Fruit fly (Drosophila melanogaster): ENCODE results near the gene Sk2.
A peak's percentile ranks its signal among the peaks of the same experiment; 100 is the strongest.

Sk2 gene

dm6 chr3L:3095590-3095989 lies 48.7 kb downstream of the Sk2 start:
- TF ChIP-seq CG33017 (tag; optimal IDR thresholded peaks at IDR 0.05): no peak
- TF ChIP-seq tj (GFP tag; optimal IDR thresholded peaks at IDR 0.05): no peak
- no peak for TF ChIP-seq CG1620 (GFP tag; optimal IDR thresholded peaks at IDR 0.05)
- TF ChIP-seq CG12768 (GFP tag; optimal IDR thresholded peaks at IDR 0.05): no peak
- TF ChIP-seq ovo (GFP tag; optimal IDR thresholded peaks at IDR 0.05): no peak
- no peak for TF ChIP-seq kay (GFP tag; ENCODE audit: borderline replicate concordance)
- no peak for TF ChIP-seq cic (GFP tag; optimal IDR thresholded peaks at IDR 0.05)
- no peak for TF ChIP-seq cnc (optimal IDR thresholded peaks at IDR 0.05)
- no peak for TF ChIP-seq CG5204 (GFP tag; optimal IDR thresholded peaks at IDR 0.05)
- no peak for TF ChIP-seq CG7101 (tag; optimal IDR thresholded peaks at IDR 0.05)
- no peak for TF ChIP-seq CG11617 (GFP tag; optimal IDR thresholded peaks at IDR 0.05)
- TF ChIP-seq pad (GFP tag; optimal IDR thresholded peaks at IDR 0.05): no peak

- peak; percentile 29 for TF ChIP-seq CG7045 (GFP tag; optimal IDR thresholded peaks at IDR 0.05)
- TF ChIP-seq toe (GFP tag; optimal IDR thresholded peaks at IDR 0.05): no peak
- peak; percentile 55 for TF ChIP-seq CG12768 (GFP tag; optimal IDR thresholded peaks at IDR 0.05)
- no peak for TF ChIP-seq CG33017 (tag; optimal IDR thresholded peaks at IDR 0.05)
- peak; percentile 21 for TF ChIP-seq CG7101 (tag; optimal IDR thresholded peaks at IDR 0.05)
Measured at dm6 chr3L:3096073-3096725, 49.3 kb downstream of the Sk2 start.

- no peak for TF ChIP-seq Crg-1 (GFP tag; optimal IDR thresholded peaks at IDR 0.05)
- TF ChIP-seq kay (GFP tag; ENCODE audit: borderline replicate concordance): peak; percentile 2
Measured at dm6 chr3L:3096726-3097597, 50.1 kb downstream of the Sk2 start.

DNA sequence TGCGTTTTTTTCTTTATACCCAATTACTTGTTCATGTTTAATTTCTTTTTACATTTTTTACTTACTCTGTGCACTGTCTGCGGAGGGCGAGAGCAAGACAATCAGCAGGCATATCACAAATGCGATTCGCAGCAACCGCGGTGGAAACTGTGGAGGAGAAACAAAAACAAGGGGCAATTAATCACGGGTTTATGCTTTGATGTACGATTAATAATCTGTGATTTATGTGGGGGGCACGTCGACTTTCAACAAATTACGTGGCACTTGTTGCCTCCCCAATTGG lies 50.7 kb downstream of the Sk2 start:
- TF ChIP-seq CG14711 (tag; optimal IDR thresholded peaks at IDR 0.05) (no peak), toe (GFP tag; optimal IDR thresholded peaks at IDR 0.05) (no peak), bab1 (GFP tag; optimal IDR thresholded peaks at IDR 0.05) (no peak), CG1620 (GFP tag; optimal IDR thresholded peaks at IDR 0.05) (no peak), CG12768 (GFP tag; optimal IDR thresholded peaks at IDR 0.05) (no peak), cic (GFP tag; optimal IDR thresholded peaks at IDR 0.05) (no peak), cnc (optimal IDR thresholded peaks at IDR 0.05) (no peak), CG11617 (GFP tag; optimal IDR thresholded peaks at IDR 0.05) (no peak), CG5204 (GFP tag; optimal IDR thresholded peaks at IDR 0.05) (no peak), Crg-1 (GFP tag; optimal IDR thresholded peaks at IDR 0.05) (no peak), Mnt (GFP tag; optimal IDR thresholded peaks at IDR 0.05) (no peak), Clk (GFP tag; optimal IDR thresholded peaks at IDR 0.05) (no peak), tj (GFP tag; optimal IDR thresholded peaks at IDR 0.05) (no peak), pad (GFP tag; optimal IDR thresholded peaks at IDR 0.05) (no peak), kay (GFP tag; ENCODE audit: borderline replicate concordance) (no peak), ovo (GFP tag; optimal IDR thresholded peaks at IDR 0.05) (no peak)

DNA sequence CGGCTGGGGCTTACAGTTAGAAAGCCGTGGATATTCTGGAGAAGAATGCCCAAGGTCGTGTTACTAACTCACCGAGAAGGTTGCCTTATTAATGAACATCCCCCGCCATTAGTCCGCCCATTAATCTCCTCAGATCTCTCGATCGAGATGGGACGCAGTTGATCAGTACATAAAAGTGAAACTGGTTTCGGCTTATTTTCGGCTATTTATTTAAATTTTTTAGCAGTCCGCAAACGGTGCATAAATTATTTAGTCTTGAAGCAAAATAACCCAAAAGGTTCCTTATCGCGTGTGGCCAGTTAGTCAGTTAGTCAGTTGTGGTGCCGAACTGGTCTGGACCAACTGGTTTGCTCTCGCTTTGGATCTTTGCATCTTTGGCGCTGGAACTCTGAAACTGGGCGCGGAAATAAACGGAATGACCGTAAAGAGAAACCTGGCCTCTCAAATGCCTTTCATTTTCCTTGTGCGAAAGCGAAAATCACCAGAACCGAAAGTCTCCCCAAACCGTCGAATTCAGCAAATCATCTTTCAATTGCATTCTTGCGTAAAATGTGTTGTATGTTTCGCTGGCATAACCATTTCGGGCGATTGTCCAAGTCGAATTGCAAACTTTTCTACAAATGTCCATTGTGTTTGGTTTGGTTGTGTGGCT lies 52.0 kb downstream of the Sk2 start:
- TF ChIP-seq Mnt (GFP tag; optimal IDR thresholded peaks at IDR 0.05) (no peak), Clk (GFP tag; optimal IDR thresholded peaks at IDR 0.05) (no peak), cnc (optimal IDR thresholded peaks at IDR 0.05) (no peak), CG5204 (GFP tag; optimal IDR thresholded peaks at IDR 0.05) (no peak), CG12768 (GFP tag; optimal IDR thresholded peaks at IDR 0.05) (no peak), toe (GFP tag; optimal IDR thresholded peaks at IDR 0.05) (no peak), kay (GFP tag; ENCODE audit: borderline replicate concordance) (no peak), CG11617 (GFP tag; optimal IDR thresholded peaks at IDR 0.05) (no peak), ovo (GFP tag; optimal IDR thresholded peaks at IDR 0.05) (no peak), CG14711 (tag; optimal IDR thresholded peaks at IDR 0.05) (no peak), CG7045 (GFP tag; optimal IDR thresholded peaks at IDR 0.05) (no peak), CG1620 (GFP tag; optimal IDR thresholded peaks at IDR 0.05) (no peak)

Data from whole organism, adult.